Fruit fly (Drosophila melanogaster): ENCODE results near the gene fau.

dm6 chr3R:10780161-10780560 lies 3.0 kb upstream of the fau start:
- TF ChIP-seq CG6276 (GFP tag; optimal IDR thresholded peaks at IDR 0.05) (no peak), esn (GFP tag; optimal IDR thresholded peaks at IDR 0.05) (no peak), CG6854 (GFP tag; optimal IDR thresholded peaks at IDR 0.05) (no peak), CG11294 (GFP tag; IDR thresholded peaks at IDR 0.05) (no peak), svp (GFP tag) (no peak)
